Worm (Caenorhabditis elegans) whole organism, young adult: Measurements from ENCODE around the gene eelo-2.

Experiments used
- B0035.1 ChIP-seq: sonication (generic microtip); optimal IDR thresholded peaks from 2 replicates; lab custom pipeline; 2016; ENCODE audit warnings: missing genetic modification characterization, mild to moderate bottlenecking, missing compliant biosample characterization, missing genotype, missing genetic modification reagents
- B0336.3 ChIP-seq: fragments of 200-800 bp; sonication (Bioruptor generic); IDR thresholded peaks from 2 replicates; pipeline ENCODE4 v1.3.6; 2022; ENCODE audit warnings: missing genetic modification characterization, missing compliant biosample characterization
- C17E4.6 ChIP-seq: fragments of 200-800 bp; sonication (Bioruptor generic); IDR thresholded peaks from 2 replicates; pipeline ENCODE4 v1.3.6; 2022; ENCODE audit warnings: missing genetic modification reagents, missing genetic modification characterization, missing compliant biosample characterization
- F10E7.11 ChIP-seq: sonication (generic microtip); optimal IDR thresholded peaks from 2 replicates; lab custom pipeline; 2017; ENCODE audit warnings: mild to moderate bottlenecking, missing genetic modification characterization, moderate library complexity, missing compliant biosample characterization
- F33H1.4 ChIP-seq: fragments of 200-800 bp; sonication (Bioruptor generic); IDR thresholded peaks from 2 replicates; pipeline ENCODE4 v1.3.6; 2022; ENCODE audit warnings: missing genetic modification reagents, missing genetic modification characterization, missing compliant biosample characterization
- F37B4.10 ChIP-seq: fragments of 200-800 bp; sonication (Bioruptor generic); IDR thresholded peaks from 2 replicates; pipeline ENCODE4 v1.3.6; 2022; ENCODE audit warnings: missing genetic modification characterization, missing compliant biosample characterization
- F52B5.7 ChIP-seq: sonication (generic microtip); optimal IDR thresholded peaks from 2 replicates; lab custom pipeline; 2016; ENCODE audit warnings: mild to moderate bottlenecking, missing genetic modification characterization, missing compliant biosample characterization
- F57A8.1 ChIP-seq: fragments of 200-800 bp; sonication (Bioruptor generic); optimal IDR thresholded peaks from 2 replicates; lab custom pipeline; 2018; ENCODE audit warnings: mild to moderate bottlenecking, missing genetic modification characterization, moderate library complexity, missing compliant biosample characterization
- K12H6.12 ChIP-seq: fragments of 200-800 bp; sonication (Bioruptor generic); optimal IDR thresholded peaks from 2 replicates; lab custom pipeline; 2018; ENCODE audit warnings: mild to moderate bottlenecking, missing genetic modification characterization, missing compliant biosample characterization
- T07F8.4 ChIP-seq: sonication (generic microtip); optimal IDR thresholded peaks from 2 replicates; lab custom pipeline; 2016; ENCODE audit warnings: mild to moderate bottlenecking, missing genetic modification characterization, moderate library complexity, missing compliant biosample characterization
- T26A5.8 ChIP-seq: sonication (generic microtip); optimal IDR thresholded peaks from 2 replicates; lab custom pipeline; 2016; ENCODE audit warnings: missing genetic modification characterization, missing compliant biosample characterization
- Y53F4B.3 ChIP-seq: fragments of 200-800 bp; sonication (Bioruptor generic); IDR thresholded peaks from 2 replicates; pipeline ENCODE4 v1.3.6; 2022; ENCODE audit warnings: missing genetic modification reagents, missing genetic modification characterization, missing compliant biosample characterization
- Y95B8A.8 ChIP-seq: fragments of 200-800 bp; sonication (Bioruptor generic); IDR thresholded peaks from 2 replicates; pipeline ENCODE4 v1.3.6; 2022; ENCODE audit warnings: missing genetic modification reagents, missing genetic modification characterization, missing compliant biosample characterization
- ZK185.1 ChIP-seq: sonication (generic microtip); optimal IDR thresholded peaks from 2 replicates; lab custom pipeline; 2016; ENCODE audit warnings: mild to moderate bottlenecking, missing genetic modification characterization, missing compliant biosample characterization; ENCODE audit not compliant: poor library complexity, severe bottlenecking
- aptf-2 ChIP-seq: fragments of 200-800 bp; sonication (Bioruptor generic); conservative IDR thresholded peaks from 2 replicates; pipeline ENCODE4 v1.3.6; 2022; ENCODE audit warnings: missing genetic modification reagents, missing genetic modification characterization, missing compliant biosample characterization
- aptf-3 ChIP-seq: fragments of 200-800 bp; sonication (Bioruptor generic); IDR thresholded peaks from 2 replicates; pipeline ENCODE4 v1.3.6; 2022; ENCODE audit warnings: missing genetic modification characterization, missing compliant biosample characterization
- attf-5 ChIP-seq: fragments of 200-800 bp; sonication (Bioruptor generic); optimal IDR thresholded peaks from 2 replicates; lab custom pipeline; 2018; ENCODE audit warnings: mild to moderate bottlenecking, missing genetic modification characterization, missing compliant biosample characterization
- attf-6 ChIP-seq: fragments of 200-800 bp; sonication (Bioruptor generic); IDR thresholded peaks from 2 replicates; pipeline ENCODE4 v1.3.6; 2022; ENCODE audit warnings: missing genetic modification reagents, missing genetic modification characterization, missing compliant biosample characterization
- ccch-3 ChIP-seq: fragments of 200-800 bp; sonication (Bioruptor generic); optimal IDR thresholded peaks from 2 replicates; lab custom pipeline; 2018; ENCODE audit warnings: mild to moderate bottlenecking, missing genetic modification characterization, missing compliant biosample characterization
- ceh-79 ChIP-seq: sonication (generic microtip); optimal IDR thresholded peaks from 2 replicates; lab custom pipeline; 2017; ENCODE audit warnings: mild to moderate bottlenecking, missing genetic modification characterization, missing compliant biosample characterization
- die-1 ChIP-seq: sonication (generic microtip); optimal IDR thresholded peaks from 2 replicates; lab custom pipeline; 2016; ENCODE audit warnings: missing genotype, mild to moderate bottlenecking, missing genetic modification characterization, missing compliant biosample characterization
- dox-1 ChIP-seq: fragments of 200-800 bp; sonication (Bioruptor generic); IDR thresholded peaks from 2 replicates; pipeline ENCODE4 v1.3.6; 2022; ENCODE audit warnings: missing genetic modification reagents, missing genetic modification characterization, missing compliant biosample characterization
- egl-44 ChIP-seq: fragments of 200-800 bp; sonication (Bioruptor generic); IDR thresholded peaks from 2 replicates; pipeline ENCODE4 v1.3.6; 2022; ENCODE audit warnings: missing genetic modification reagents, missing genetic modification characterization, missing compliant biosample characterization
- ekl-4 ChIP-seq: fragments of 200-800 bp; sonication (Bioruptor generic); IDR thresholded peaks from 2 replicates; pipeline ENCODE4 v1.3.6; 2022; ENCODE audit warnings: missing genetic modification reagents, missing genetic modification characterization, missing compliant biosample characterization
- fkh-3 ChIP-seq: sonication (generic microtip); optimal IDR thresholded peaks from 2 replicates; lab custom pipeline; 2016; ENCODE audit warnings: mild to moderate bottlenecking, missing genetic modification characterization, missing compliant biosample characterization
- gei-17 ChIP-seq: fragments of 200-800 bp; sonication (Bioruptor generic); optimal IDR thresholded peaks from 2 replicates; lab custom pipeline; 2018; ENCODE audit warnings: mild to moderate bottlenecking, missing genetic modification characterization, missing compliant biosample characterization
- him-1 ChIP-seq: sonication (generic microtip); optimal IDR thresholded peaks from 2 replicates; lab custom pipeline; 2016; ENCODE audit warnings: missing genotype, missing genetic modification reagents, missing genetic modification characterization, missing compliant biosample characterization
- hmg-1.2 ChIP-seq: fragments of 200-800 bp; sonication (Bioruptor generic); IDR thresholded peaks from 2 replicates; pipeline ENCODE4 v1.3.6; 2022; ENCODE audit warnings: missing genetic modification reagents, missing genetic modification characterization, missing compliant biosample characterization
- hrde-1 ChIP-seq: sonication (generic microtip); optimal IDR thresholded peaks from 2 replicates; lab custom pipeline; 2016; ENCODE audit warnings: missing genetic modification characterization, mild to moderate bottlenecking, missing compliant biosample characterization, moderate library complexity, missing genotype, missing genetic modification reagents, borderline replicate concordance
- lin-35 ChIP-seq, 3 experiments: fragments of 150-350 bp in 2 of 3; sonication (generic microtip) in 1 of 3; optimal IDR thresholded peaks; 2 replicates each; lab custom pipeline; 2014 to 2018; ENCODE audit warnings: missing biosample characterization in 3 of 3, missing genetic modification characterization in 3 of 3, missing genetic modification reagents in 3 of 3
- lsl-1 ChIP-seq: fragments of 200-800 bp; sonication (Bioruptor generic); optimal IDR thresholded peaks from 2 replicates; lab custom pipeline; 2018; ENCODE audit warnings: mild to moderate bottlenecking, missing genetic modification characterization, moderate library complexity, missing compliant biosample characterization
- madf-10 ChIP-seq: sonication (generic microtip); optimal IDR thresholded peaks from 2 replicates; lab custom pipeline; 2016; ENCODE audit warnings: mild to moderate bottlenecking, missing genetic modification characterization, missing compliant biosample characterization
- mcd-1 ChIP-seq: fragments of 200-800 bp; sonication (Bioruptor generic); IDR thresholded peaks from 2 replicates; pipeline ENCODE4 v1.3.6; 2022; ENCODE audit warnings: missing genetic modification reagents, missing genetic modification characterization, missing compliant biosample characterization
- mel-28 ChIP-seq: sonication (generic microtip); optimal IDR thresholded peaks from 2 replicates; lab custom pipeline; 2016; ENCODE audit warnings: borderline replicate concordance, mild to moderate bottlenecking, missing genetic modification characterization, missing compliant biosample characterization
- nfyb-1 ChIP-seq: fragments of 200-800 bp; sonication (Bioruptor generic); IDR thresholded peaks from 2 replicates; pipeline ENCODE4 v1.3.6; 2022; ENCODE audit warnings: missing genetic modification reagents, missing genetic modification characterization, missing compliant biosample characterization
- nhr-120 ChIP-seq: fragments of 200-800 bp; sonication (Bioruptor generic); IDR thresholded peaks from 2 replicates; pipeline ENCODE4 v1.3.6; 2022; ENCODE audit warnings: missing genetic modification characterization, missing compliant biosample characterization
- nhr-179 ChIP-seq: sonication (generic microtip); optimal IDR thresholded peaks from 2 replicates; lab custom pipeline; 2016; ENCODE audit warnings: mild to moderate bottlenecking, missing genetic modification characterization, missing compliant biosample characterization
- nhr-27 ChIP-seq: fragments of 200-800 bp; sonication (Bioruptor generic); optimal IDR thresholded peaks from 2 replicates; lab custom pipeline; 2018; ENCODE audit warnings: mild to moderate bottlenecking, missing genetic modification characterization, moderate library complexity, missing compliant biosample characterization
- nhr-90 ChIP-seq: sonication (generic microtip); optimal IDR thresholded peaks from 2 replicates; lab custom pipeline; 2016; ENCODE audit warnings: missing genotype, mild to moderate bottlenecking, missing genetic modification characterization, missing compliant biosample characterization
- rcor-1 ChIP-seq: fragments of 200-800 bp; sonication (Bioruptor generic); IDR thresholded peaks from 2 replicates; pipeline ENCODE4 v1.3.6; 2022; ENCODE audit warnings: missing genetic modification reagents, missing genetic modification characterization, missing compliant biosample characterization
- repo-1 ChIP-seq: sonication (generic microtip); optimal IDR thresholded peaks from 2 replicates; lab custom pipeline; 2017; ENCODE audit warnings: mild to moderate bottlenecking, missing genetic modification characterization, missing compliant biosample characterization
- snpc-4 ChIP-seq, 5 experiments: fragments of 150-350 bp in 1 of 5; sonication (generic microtip) in 4 of 5; optimal IDR thresholded peaks; 2 replicates each; lab custom pipeline; 2014 to 2018; ENCODE audit warnings: missing genetic modification characterization in 5 of 5, missing biosample characterization in 3 of 5, antibody characterized with exemption in 2 of 5, mild to moderate bottlenecking in 2 of 5, missing compliant biosample characterization in 2 of 5, missing genotype in 2 of 5, moderate library complexity in 2 of 5, missing genetic modification reagents in 1 of 5
- somi-1 ChIP-seq: fragments of 200-800 bp; sonication (Bioruptor generic); optimal IDR thresholded peaks from 2 replicates; lab custom pipeline; 2018; ENCODE audit warnings: mild to moderate bottlenecking, missing genetic modification characterization, missing compliant biosample characterization
- unc-130 ChIP-seq: sonication (generic microtip); optimal IDR thresholded peaks from 2 replicates; lab custom pipeline; 2016; ENCODE audit warnings: missing genetic modification reagents, missing genetic modification characterization, missing compliant biosample characterization
- zfh-2 ChIP-seq: fragments of 200-800 bp; sonication (Bioruptor generic); conservative IDR thresholded peaks from 2 replicates; pipeline ENCODE4 v1.3.6; 2022; ENCODE audit warnings: missing genetic modification reagents, missing genetic modification characterization, missing compliant biosample characterization
- ztf-22 ChIP-seq: fragments of 200-800 bp; sonication (Bioruptor generic); optimal IDR thresholded peaks from 2 replicates; lab custom pipeline; 2018; ENCODE audit warnings: mild to moderate bottlenecking, missing genetic modification characterization, moderate library complexity, missing compliant biosample characterization
- ztf-3 ChIP-seq: fragments of 200-800 bp; sonication (Bioruptor generic); optimal IDR thresholded peaks from 2 replicates; lab custom pipeline; 2018; ENCODE audit warnings: mild to moderate bottlenecking, missing genetic modification characterization, missing compliant biosample characterization

The eelo-2 gene

DNA sequence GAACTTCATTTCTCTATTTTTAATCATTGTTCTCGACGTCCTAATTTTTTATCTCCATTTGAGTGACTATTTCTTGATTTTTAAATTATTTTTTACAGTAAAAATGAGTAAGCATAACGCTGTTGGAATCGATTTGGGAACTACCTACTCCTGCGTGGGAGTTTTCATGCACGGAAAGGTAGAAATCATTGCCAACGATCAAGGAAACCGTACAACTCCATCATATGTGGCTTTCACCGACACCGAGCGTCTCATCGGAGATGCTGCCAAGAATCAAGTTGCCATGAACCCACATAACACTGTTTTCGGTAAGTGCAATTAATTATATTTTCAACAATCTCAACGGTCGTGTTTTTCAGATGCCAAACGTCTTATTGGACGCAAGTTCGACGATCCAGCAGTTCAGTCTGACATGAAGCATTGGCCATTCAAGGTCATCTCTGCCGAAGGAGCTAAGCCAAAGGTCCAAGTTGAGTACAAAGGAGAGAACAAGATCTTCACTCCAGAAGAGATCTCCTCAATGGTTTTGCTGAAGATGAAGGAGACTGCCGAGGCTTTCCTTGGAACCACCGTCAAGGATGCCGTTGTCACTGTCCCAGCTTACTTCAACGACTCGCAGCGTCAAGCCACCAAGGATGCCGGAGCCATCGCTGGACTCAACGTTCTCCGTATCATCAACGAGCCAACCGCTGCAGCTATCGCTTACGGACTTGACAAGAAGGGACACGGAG is 29.1 kb downstream of the eelo-2 start, which contains the start of gene hsp-1 (continued):
- TF ChIP-seq Y53F4B.3 (GFP tag; lab: Robert Waterston, UW) = no peak
- TF ChIP-seq die-1 = no peak
- TF ChIP-seq aptf-2 = no peak
- 0 out of 2 replicates have a peak, but pooled peaks have one; percentile 23 for TF ChIP-seq rcor-1 (GFP tag; lab: Robert Waterston, UW)
- TF ChIP-seq K12H6.12 (tag; lab: Kevin White, UChicago) = no peak
- no peak for TF ChIP-seq F10E7.11 (tag; lab: Kevin White, UChicago)
- no peak; the same call in 1 of the 2 replicates for TF ChIP-seq ekl-4 (GFP tag; lab: Robert Waterston, UW)
- TF ChIP-seq nfyb-1 = peak; percentile 54; the same call in 1 of the 2 replicates
- no peak for TF ChIP-seq ccch-3
- TF ChIP-seq him-1 = no peak
- peak; percentile 30; the same call in 1 of the 2 replicates for TF ChIP-seq aptf-3 (GFP tag; lab: Robert Waterston, UW)
- no peak for TF ChIP-seq ztf-22 (GFP tag; lab: Kevin White, UChicago)
- TF ChIP-seq madf-10 = no peak
- TF ChIP-seq attf-5 (GFP tag; lab: Kevin White, UChicago) = no peak
- no peak for TF ChIP-seq nhr-120 (GFP tag; lab: Robert Waterston, UW)
- no peak for TF ChIP-seq gei-17 (GFP tag; lab: Kevin White, UChicago)
- no peak for TF ChIP-seq F33H1.4 (GFP tag; lab: Robert Waterston, UW)
- TF ChIP-seq somi-1 = no peak
- no peak for TF ChIP-seq nhr-27 (tag; lab: Kevin White, UChicago)
- no peak for TF ChIP-seq unc-130
- no peak for TF ChIP-seq F52B5.7
- TF ChIP-seq repo-1 (tag; lab: Kevin White, UChicago) = peak; percentile 8
- no peak for TF ChIP-seq hrde-1
- no peak for TF ChIP-seq ztf-3 (GFP tag; lab: Kevin White, UChicago)
- TF ChIP-seq mel-28 (tag; lab: Kevin White, UChicago) = no peak
- TF ChIP-seq C17E4.6 (GFP tag; lab: Robert Waterston, UW) = no peak
- TF ChIP-seq B0035.1 (tag; lab: Kevin White, UChicago) = no peak
- no peak for TF ChIP-seq fkh-3
- no peak for TF ChIP-seq lin-35 (GFP tag; optimal IDR thresholded peaks at IDR 0.05; lab: Kevin White, UChicago)
- no peak for TF ChIP-seq F37B4.10
- TF ChIP-seq egl-44 = peak; percentile 14; the same call in 1 of the 2 replicates
- no peak for TF ChIP-seq ceh-79 (tag; lab: Kevin White, UChicago)
- peak; percentile 45 for TF ChIP-seq ZK185.1 (tag; lab: Kevin White, UChicago)
- TF ChIP-seq B0336.3 (GFP tag; lab: Robert Waterston, UW) = peak; percentile 13
- peak; percentile 81; the same call in 1 of the 2 replicates for TF ChIP-seq zfh-2 (GFP tag; lab: Robert Waterston, UW)
- no peak for TF ChIP-seq T07F8.4
- TF ChIP-seq hmg-1.2 (GFP tag; lab: Robert Waterston, UW) = 0 out of 2 replicates have a peak, but pooled peaks have one; percentile 4
- TF ChIP-seq mcd-1 (GFP tag; lab: Robert Waterston, UW) = no peak; the same call in 1 of the 2 replicates
- peak; percentile 48 for TF ChIP-seq dox-1
- peak; percentile 63; the same call in 1 of the 2 replicates for TF ChIP-seq attf-6 (GFP tag; lab: Robert Waterston, UW)
- TF ChIP-seq nhr-179 (tag; lab: Kevin White, UChicago) = no peak
- TF ChIP-seq T26A5.8 (tag; lab: Kevin White, UChicago) = no peak
- peak; percentile 4 for TF ChIP-seq lsl-1 (GFP tag; lab: Kevin White, UChicago)
- no peak for TF ChIP-seq snpc-4 (GFP tag; optimal IDR thresholded peaks at IDR 0.05; lab: Kevin White, UChicago)
- peak in 1 of 4 experiments; percentile 33 for TF ChIP-seq snpc-4 (tag; optimal IDR thresholded peaks at IDR 0.05; lab: Kevin White, UChicago)
- no peak for TF ChIP-seq F57A8.1 (GFP tag; lab: Kevin White, UChicago)
- no peak for TF ChIP-seq nhr-90
- TF ChIP-seq Y95B8A.8 = 0 out of 2 replicates have a peak, but pooled peaks have one; percentile 66
